Fruit fly (Drosophila melanogaster) whole organism, embryonic: ENCODE data around the gene CG3919.

ENCODE experiments used
- Ada2b ChIP-seq: fragments of 200-800 bp; sonication (Bioruptor generic); IDR thresholded peaks from 2 replicates; pipeline ENCODE4 v1.3.6; 2022; ENCODE audit warnings: missing biosample characterization, missing genetic modification characterization
- Aef1 ChIP-seq: fragments of 200-800 bp; sonication (Bioruptor generic); IDR thresholded peaks from 3 replicates; pipeline ENCODE4 v1.3.6; 2022; ENCODE audit warnings: missing biosample characterization, missing genetic modification characterization
- BEAF-32 ChIP-seq: fragments of 200-800 bp; sonication (Bioruptor generic); optimal IDR thresholded peaks from 3 replicates; lab custom pipeline; 2017; ENCODE audit warnings: missing biosample characterization, missing genetic modification characterization, mild to moderate bottlenecking, moderate library complexity, missing genetic modification reagents
- Bdp1 ChIP-seq: fragments of 200-800 bp; sonication (Bioruptor generic); optimal IDR thresholded peaks from 3 replicates; lab custom pipeline; 2016; ENCODE audit warnings: missing biosample characterization, missing genetic modification characterization
- CG10274 ChIP-seq: fragments of 200-800 bp; sonication (Bioruptor generic); optimal IDR thresholded peaks from 3 replicates; lab custom pipeline; 2017; ENCODE audit warnings: missing biosample characterization, mild to moderate bottlenecking, missing genetic modification characterization
- CG10979 ChIP-seq: fragments of 200-800 bp; sonication (Bioruptor generic); optimal IDR thresholded peaks from 2 replicates; lab custom pipeline; 2018; ENCODE audit warnings: missing biosample characterization, mild to moderate bottlenecking, missing genetic modification characterization, moderate library complexity
- CG11247 ChIP-seq: fragments of 200-800 bp; sonication (Bioruptor generic); IDR thresholded peaks from 2 replicates; pipeline ENCODE4 v1.3.6; 2022; ENCODE audit warnings: missing biosample characterization, missing genetic modification characterization
- CG13624 ChIP-seq: fragments of 200-800 bp; sonication (Bioruptor generic); optimal IDR thresholded peaks from 2 replicates; lab custom pipeline; 2016; ENCODE audit warnings: missing biosample characterization, missing genetic modification characterization
- CG15514 ChIP-seq: fragments of 200-800 bp; sonication (Bioruptor generic); optimal IDR thresholded peaks from 3 replicates; lab custom pipeline; 2017; ENCODE audit warnings: missing biosample characterization, missing genetic modification characterization, mild to moderate bottlenecking, moderate library complexity, missing genetic modification reagents
- CG17568 ChIP-seq: fragments of 200-800 bp; sonication (Bioruptor generic); optimal IDR thresholded peaks from 2 replicates; lab custom pipeline; 2018; ENCODE audit warnings: missing biosample characterization, mild to moderate bottlenecking, missing genetic modification characterization, moderate library complexity
- CG1832 ChIP-seq: fragments of 200-800 bp; sonication (Bioruptor generic); optimal IDR thresholded peaks from 2 replicates; lab custom pipeline; 2017; ENCODE audit warnings: missing biosample characterization, mild to moderate bottlenecking, missing genetic modification characterization, inconsistent platforms
- CG2116 ChIP-seq: fragments of 200-800 bp; sonication (Bioruptor generic); optimal IDR thresholded peaks from 3 replicates; lab custom pipeline; 2018; ENCODE audit warnings: missing biosample characterization, mild to moderate bottlenecking, missing genetic modification characterization
- CG2129 ChIP-seq: fragments of 200-800 bp; sonication (Bioruptor generic); IDR thresholded peaks from 2 replicates; pipeline ENCODE4 v1.3.6; 2022; ENCODE audit warnings: missing biosample characterization, missing genetic modification characterization; ENCODE audit not compliant: partially characterized antibody
- CG2712 ChIP-seq: fragments of 200-800 bp; optimal IDR thresholded peaks from 3 replicates; lab custom pipeline; 2019; ENCODE audit warnings: missing biosample characterization, mild to moderate bottlenecking, missing genetic modification characterization, moderate library complexity
- CG6683 ChIP-seq: fragments of 200-800 bp; sonication (Bioruptor generic); optimal IDR thresholded peaks from 2 replicates; lab custom pipeline; 2017; ENCODE audit warnings: missing biosample characterization, mild to moderate bottlenecking, missing genetic modification characterization, missing genetic modification reagents
- CG7357 ChIP-seq: fragments of 200-800 bp; sonication (Bioruptor generic); IDR thresholded peaks from 3 replicates; pipeline ENCODE4 v1.3.6; 2022; ENCODE audit warnings: missing biosample characterization, missing genetic modification characterization
- CG7372 ChIP-seq: fragments of 200-800 bp; sonication (Bioruptor generic); IDR thresholded peaks from 2 replicates; pipeline ENCODE4 v1.3.6; 2022; ENCODE audit warnings: missing biosample characterization, missing genetic modification characterization
- CG7786 ChIP-seq: fragments of 200-800 bp; sonication (Bioruptor generic); optimal IDR thresholded peaks from 2 replicates; lab custom pipeline; 2016; ENCODE audit warnings: missing biosample characterization, missing genetic modification characterization
- CG8388 ChIP-seq: fragments of 200-800 bp; sonication (Bioruptor generic); optimal IDR thresholded peaks from 2 replicates; lab custom pipeline; 2019; ENCODE audit warnings: missing biosample characterization, mild to moderate bottlenecking, missing genetic modification characterization, moderate library complexity
- CG9797 ChIP-seq: fragments of 200-800 bp; sonication (Bioruptor generic); optimal IDR thresholded peaks from 3 replicates; lab custom pipeline; 2018; ENCODE audit warnings: missing biosample characterization, mild to moderate bottlenecking, missing genetic modification characterization
- CHES-1-like ChIP-seq: fragments of 200-800 bp; sonication (Bioruptor generic); optimal IDR thresholded peaks from 2 replicates; lab custom pipeline; 2016; ENCODE audit warnings: missing biosample characterization, missing genetic modification characterization
- CkIIα-i1 ChIP-seq: fragments of 200-800 bp; sonication (Bioruptor generic); IDR thresholded peaks from 2 replicates; pipeline ENCODE4 v1.3.6; 2022; ENCODE audit warnings: missing biosample characterization, missing genetic modification characterization
- D ChIP-seq, 2 experiments: fragments of 200-800 bp in 1 of 2; fragments of >200 bp in 1 of 2; sonication (Bioruptor generic) in 1 of 2; optimal IDR thresholded peaks; 2 replicates in 1 of 2; 3 replicates in 1 of 2; lab custom pipeline; 2017; ENCODE audit warnings: mild to moderate bottlenecking in 1 of 2, missing biosample characterization in 1 of 2, missing genetic modification characterization in 1 of 2, missing genetic modification reagents in 1 of 2
- Ets65A ChIP-seq: fragments of 200-800 bp; sonication (Bioruptor generic); peaks from one replicate; lab custom pipeline; 2016; ENCODE audit warnings: missing biosample characterization, missing genetic modification characterization
- Ets97D ChIP-seq: fragments of 200-800 bp; sonication (Bioruptor generic); optimal IDR thresholded peaks from 3 replicates; lab custom pipeline; 2016; ENCODE audit warnings: missing biosample characterization, missing genetic modification characterization
- Gug ChIP-seq: fragments of 200-800 bp; sonication (Bioruptor generic); IDR thresholded peaks from 4 replicates; pipeline ENCODE4 v1.3.6; 2022; ENCODE audit warnings: missing biosample characterization, missing genetic modification characterization
- H15 ChIP-seq: fragments of 200-800 bp; sonication (Bioruptor generic); IDR thresholded peaks from 3 replicates; pipeline ENCODE4 v1.3.6; 2022; ENCODE audit warnings: missing biosample characterization, missing genetic modification characterization
- Jarid2 ChIP-seq: fragments of 200-800 bp; sonication (Bioruptor generic); optimal IDR thresholded peaks from 3 replicates; lab custom pipeline; 2017; ENCODE audit warnings: mild to moderate bottlenecking, missing biosample characterization, missing genetic modification reagents, missing genetic modification characterization
- Lhr ChIP-seq: fragments of 200-800 bp; sonication (Bioruptor generic); optimal IDR thresholded peaks from 3 replicates; lab custom pipeline; 2017; ENCODE audit warnings: mild to moderate bottlenecking, missing biosample characterization, missing genetic modification reagents, missing genetic modification characterization
- NFAT ChIP-seq: fragments of 200-800 bp; sonication (Bioruptor generic); IDR thresholded peaks from 2 replicates; pipeline ENCODE4 v1.3.6; 2022; ENCODE audit warnings: missing biosample characterization, missing genetic modification characterization
- Nf-YC ChIP-seq: fragments of 200-800 bp; optimal IDR thresholded peaks from 3 replicates; lab custom pipeline; 2019; ENCODE audit warnings: missing biosample characterization, mild to moderate bottlenecking, missing genetic modification characterization, moderate library complexity
- Poxn ChIP-seq: fragments of 200-800 bp; sonication (Bioruptor generic); IDR thresholded peaks from 2 replicates; pipeline ENCODE4 v1.3.6; 2022; ENCODE audit warnings: missing biosample characterization, missing genetic modification characterization
- Scr ChIP-seq: fragments of 200-800 bp; sonication (Bioruptor generic); IDR thresholded peaks from 2 replicates; pipeline ENCODE4 v1.3.6; 2022; ENCODE audit warnings: missing biosample characterization, missing genetic modification characterization; ENCODE audit not compliant: partially characterized antibody
- ap ChIP-seq: fragments of 200-800 bp; sonication (Bioruptor generic); IDR thresholded peaks from 2 replicates; pipeline ENCODE4 v1.3.6; 2022; ENCODE audit warnings: missing biosample characterization, missing genetic modification characterization
- ara ChIP-seq: fragments of 200-800 bp; sonication (Bioruptor generic); IDR thresholded peaks from 2 replicates; pipeline ENCODE4 v1.3.6; 2022; ENCODE audit warnings: missing biosample characterization, missing genetic modification characterization
- cg ChIP-seq: fragments of 200-800 bp; sonication (Bioruptor generic); optimal IDR thresholded peaks from 3 replicates; lab custom pipeline; 2019; ENCODE audit warnings: missing biosample characterization, mild to moderate bottlenecking, missing genetic modification characterization, moderate library complexity
- danr ChIP-seq: fragments of 200-800 bp; sonication (Bioruptor generic); IDR thresholded peaks from 2 replicates; pipeline ENCODE4 v1.3.6; 2022; ENCODE audit warnings: missing biosample characterization, missing genetic modification characterization
- fd64A ChIP-seq: fragments of 200-800 bp; sonication (Bioruptor generic); optimal IDR thresholded peaks from 3 replicates; lab custom pipeline; 2018; ENCODE audit warnings: missing biosample characterization, mild to moderate bottlenecking, missing genetic modification characterization
- jigr1 ChIP-seq: fragments of 200-800 bp; sonication (Bioruptor generic); IDR thresholded peaks from 3 replicates; pipeline ENCODE4 v1.3.6; 2022; ENCODE audit warnings: missing biosample characterization, missing genetic modification characterization
- maf-S ChIP-seq: fragments of 200-800 bp; sonication (Bioruptor generic); optimal IDR thresholded peaks from 2 replicates; lab custom pipeline; 2016; ENCODE audit warnings: missing biosample characterization, missing genetic modification characterization
- mam ChIP-seq: fragments of 200-800 bp; sonication (Bioruptor generic); optimal IDR thresholded peaks from 3 replicates; lab custom pipeline; 2016; ENCODE audit warnings: missing biosample characterization, missing genetic modification characterization
- prd ChIP-seq, 3 experiments: fragments of >200 bp in 2 of 3; fragments of 200-800 bp in 1 of 3; sonication (Bioruptor generic) in 1 of 3; optimal IDR thresholded peaks in 2 of 3; IDR thresholded peaks in 1 of 3; 2 replicates in 2 of 3; 3 replicates in 1 of 3; pipeline versions ENCODE4 v1.3.6 to Lab custom; 2017 to 2022; ENCODE audit warnings: missing biosample characterization in 1 of 3, missing genetic modification characterization in 1 of 3
- pzg ChIP-seq: fragments of 200-800 bp; sonication (Bioruptor generic); optimal IDR thresholded peaks from 3 replicates; lab custom pipeline; 2018; ENCODE audit warnings: missing biosample characterization, mild to moderate bottlenecking, missing genetic modification characterization, moderate library complexity
- sc ChIP-seq, 3 experiments: fragments of >200 bp in 2 of 3; fragments of 200-800 bp in 1 of 3; sonication (Bioruptor generic) in 1 of 3; optimal IDR thresholded peaks; 2 replicates in 2 of 3; 3 replicates in 1 of 3; lab custom pipeline; 2017; ENCODE audit warnings: mild to moderate bottlenecking in 1 of 3, missing biosample characterization in 1 of 3, missing genetic modification characterization in 1 of 3, missing genetic modification reagents in 1 of 3
- sisA ChIP-seq: fragments of 200-800 bp; sonication (Bioruptor generic); IDR thresholded peaks from 2 replicates; pipeline ENCODE4 v1.3.6; 2022; ENCODE audit warnings: missing biosample characterization, missing genetic modification characterization
- slou ChIP-seq: fragments of 200-800 bp; sonication (Bioruptor generic); optimal IDR thresholded peaks from 3 replicates; lab custom pipeline; 2016; ENCODE audit warnings: missing biosample characterization, missing genetic modification characterization
- toy ChIP-seq: fragments of 200-800 bp; sonication (Bioruptor generic); IDR thresholded peaks from 2 replicates; pipeline ENCODE4 v1.3.6; 2022; ENCODE audit warnings: missing biosample characterization, missing genetic modification characterization
- ttk ChIP-seq: fragments of 200-800 bp; sonication (Bioruptor generic); IDR thresholded peaks from 2 replicates; pipeline ENCODE4 v2.1.2; 2022; ENCODE audit warnings: missing biosample characterization, missing genetic modification characterization
- wdn ChIP-seq: fragments of 200-800 bp; sonication (Bioruptor generic); IDR thresholded peaks from 2 replicates; pipeline ENCODE4 v1.3.6; 2022; ENCODE audit warnings: missing biosample characterization, missing genetic modification characterization
- zf30C ChIP-seq: fragments of 200-800 bp; sonication (Bioruptor generic); optimal IDR thresholded peaks from 3 replicates; lab custom pipeline; 2018; ENCODE audit warnings: missing biosample characterization, mild to moderate bottlenecking, missing genetic modification characterization

CG3919 gene

DNA sequence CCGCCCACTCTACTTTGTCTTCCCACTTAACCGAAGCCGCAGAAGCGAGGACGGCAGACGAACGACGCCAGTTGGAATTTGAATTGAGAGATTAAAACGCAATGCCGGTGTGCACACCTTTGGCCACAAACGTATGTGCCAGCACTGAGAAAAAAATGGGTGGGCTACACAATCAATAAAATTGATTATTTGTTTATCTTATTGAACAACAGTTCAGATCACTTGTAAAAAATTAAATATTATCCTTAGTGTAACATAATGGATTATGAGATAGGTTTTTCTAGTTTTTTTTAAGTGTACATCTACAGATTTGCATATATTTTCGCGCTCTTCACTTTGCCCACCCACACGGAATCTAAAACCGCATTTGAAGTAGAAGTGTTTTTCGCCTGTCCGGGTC, 41.1 kb downstream of the CG3919 start (continued):
- TF ChIP-seq CG13624 (GFP tag; lab: Kevin White, UChicago) (no peak), prd (optimal IDR thresholded peaks at IDR 0.05; lab: Kevin White, UChicago) (no peak), prd (GFP tag; IDR thresholded peaks at IDR 0.05; lab: Robert Waterston, UW) (peak; percentile 87), Ada2b (GFP tag; lab: Robert Waterston, UW) (peak; percentile 51; the same call in 1 of the 2 replicates), sc (optimal IDR thresholded peaks at IDR 0.05; lab: Kevin White, UChicago) (no peak), sc (GFP tag; optimal IDR thresholded peaks at IDR 0.05; lab: Kevin White, UChicago) (no peak), Ets65A (GFP tag; lab: Kevin White, UChicago) (peak; percentile 78), CG7786 (GFP tag; lab: Kevin White, UChicago) (no peak), CG10979 (tag; lab: Kevin White, UChicago) (peak; percentile 41), fd64A (GFP tag; lab: Kevin White, UChicago) (no peak), jigr1 (GFP tag; lab: Robert Waterston, UW) (no peak), Aef1 (GFP tag; lab: Robert Waterston, UW) (no peak), CG2116 (GFP tag; lab: Kevin White, UChicago) (no peak), CG11247 (GFP tag; lab: Robert Waterston, UW) (no peak), Nf-YC (tag; lab: Kevin White, UChicago) (no peak), CG1832 (no peak), Lhr (no peak), maf-S (GFP tag; lab: Kevin White, UChicago) (no peak), CkIIα-i1 (GFP tag; lab: Robert Waterston, UW) (no peak), mam (GFP tag; lab: Kevin White, UChicago) (no peak), BEAF-32 (GFP tag; lab: Kevin White, UChicago) (no peak), pzg (GFP tag; lab: Kevin White, UChicago) (no peak), Poxn (GFP tag; lab: Robert Waterston, UW) (no peak), CG9797 (GFP tag; lab: Kevin White, UChicago) (no peak), CG6683 (GFP tag; lab: Kevin White, UChicago) (no peak), toy (GFP tag; lab: Robert Waterston, UW) (no peak), cg (GFP tag; lab: Kevin White, UChicago) (no peak), ttk (GFP tag; lab: Robert Waterston, UW) (0 out of 2 replicates have a peak, but pooled peaks have one; percentile 35), zf30C (GFP tag; lab: Kevin White, UChicago) (peak; percentile 1), CG7357 (GFP tag; lab: Robert Waterston, UW) (no peak), slou (GFP tag; lab: Kevin White, UChicago) (no peak), CG2712 (peak; percentile 20), CG7372 (GFP tag; lab: Robert Waterston, UW) (no peak), Scr (GFP tag; lab: Robert Waterston, UW) (no peak), ap (GFP tag; lab: Robert Waterston, UW) (0 out of 2 replicates have a peak, but pooled peaks have one; percentile 5), CG10274 (GFP tag; lab: Kevin White, UChicago) (no peak), D (optimal IDR thresholded peaks at IDR 0.05; lab: Kevin White, UChicago) (no peak), D (GFP tag; optimal IDR thresholded peaks at IDR 0.05; lab: Kevin White, UChicago) (no peak), H15 (peak; percentile 56; the same call in 1 of the 3 replicates), danr (GFP tag; lab: Robert Waterston, UW) (no peak), CG2129 (GFP tag; lab: Robert Waterston, UW) (no peak), wdn (no peak), Ets97D (no peak), Bdp1 (GFP tag; lab: Kevin White, UChicago) (no peak), CG17568 (GFP tag; lab: Kevin White, UChicago) (no peak), ara (GFP tag; lab: Robert Waterston, UW) (0 out of 2 replicates have a peak, but pooled peaks have one; percentile 46), CG8388 (GFP tag; lab: Kevin White, UChicago) (peak; percentile 11), Gug (GFP tag; lab: Robert Waterston, UW) (no peak), CG15514 (GFP tag; lab: Kevin White, UChicago) (no peak), Jarid2 (GFP tag; lab: Kevin White, UChicago) (no peak), sisA (0 out of 2 replicates have a peak, but pooled peaks have one; percentile 30), NFAT (GFP tag; lab: Robert Waterston, UW) (no peak), CHES-1-like (GFP tag; lab: Kevin White, UChicago) (peak; percentile 8)
